Fruit fly (Drosophila melanogaster) whole organism, embryonic: ENCODE results near the gene CG13699.

Source experiments
- Abd-B ChIP-seq: fragments of 200-800 bp; sonication (Bioruptor generic); optimal IDR thresholded peaks from 2 replicates; lab custom pipeline; 2018; ENCODE audit warnings: missing biosample characterization, mild to moderate bottlenecking, missing genetic modification characterization, moderate library complexity
- CG10431 ChIP-seq: fragments of 200-800 bp; sonication (Bioruptor generic); optimal IDR thresholded peaks from 3 replicates; lab custom pipeline; 2018; ENCODE audit warnings: missing biosample characterization, mild to moderate bottlenecking, missing genetic modification characterization
- CG1233 ChIP-seq: fragments of 200-800 bp; sonication (Bioruptor generic); optimal IDR thresholded peaks from 4 replicates; lab custom pipeline; 2018; ENCODE audit warnings: missing biosample characterization, mild to moderate bottlenecking, missing genetic modification characterization
- CG14441 ChIP-seq: fragments of 200-800 bp; sonication (Bioruptor generic); IDR thresholded peaks from 2 replicates; pipeline ENCODE4 v1.3.6; 2022; ENCODE audit warnings: missing biosample characterization, missing genetic modification characterization
- CG14860 ChIP-seq: fragments of 200-800 bp; sonication (Bioruptor generic); IDR thresholded peaks from 3 replicates; pipeline ENCODE4 v1.3.6; 2022; ENCODE audit warnings: missing biosample characterization, missing genetic modification characterization; ENCODE audit not compliant: partially characterized antibody
- CG15514 ChIP-seq: fragments of 200-800 bp; sonication (Bioruptor generic); optimal IDR thresholded peaks from 3 replicates; lab custom pipeline; 2017; ENCODE audit warnings: missing biosample characterization, missing genetic modification characterization, mild to moderate bottlenecking, moderate library complexity, missing genetic modification reagents
- CG1647 ChIP-seq: fragments of 200-800 bp; sonication (Bioruptor generic); optimal IDR thresholded peaks from 3 replicates; lab custom pipeline; 2016; ENCODE audit warnings: missing biosample characterization, missing genetic modification characterization
- CG1792 ChIP-seq: fragments of 200-800 bp; sonication (Bioruptor generic); optimal IDR thresholded peaks from 2 replicates; lab custom pipeline; 2016; ENCODE audit warnings: missing biosample characterization, missing genetic modification characterization
- CG18599 ChIP-seq: fragments of 200-800 bp; sonication (Bioruptor generic); optimal IDR thresholded peaks from 3 replicates; lab custom pipeline; 2017; ENCODE audit warnings: missing biosample characterization, missing genetic modification characterization, mild to moderate bottlenecking, moderate library complexity, missing genetic modification reagents
- CG2202 ChIP-seq: fragments of 200-800 bp; sonication (Bioruptor generic); optimal IDR thresholded peaks from 2 replicates; lab custom pipeline; 2018; ENCODE audit warnings: missing biosample characterization, mild to moderate bottlenecking, missing genetic modification characterization
- CG2678 ChIP-seq: fragments of 200-800 bp; sonication (Bioruptor generic); optimal IDR thresholded peaks from 3 replicates; lab custom pipeline; 2019; ENCODE audit warnings: missing biosample characterization, mild to moderate bottlenecking, missing genetic modification characterization, moderate library complexity
- CG3407 ChIP-seq: fragments of 200-800 bp; sonication (Bioruptor generic); optimal IDR thresholded peaks from 2 replicates; lab custom pipeline; 2018; ENCODE audit warnings: missing biosample characterization, mild to moderate bottlenecking, missing genetic modification characterization
- CG3726 ChIP-seq: fragments of 200-800 bp; sonication (Bioruptor generic); IDR thresholded peaks from 3 replicates; pipeline ENCODE4, ENCODE4 v1.3.6; 2022; ENCODE audit warnings: missing biosample characterization, missing genetic modification characterization
- CG4328 ChIP-seq: fragments of 200-800 bp; sonication (Bioruptor generic); optimal IDR thresholded peaks from 3 replicates; lab custom pipeline; 2017; ENCODE audit warnings: missing biosample characterization, missing genetic modification reagents, missing genetic modification characterization
- CG4854 ChIP-seq: fragments of 200-800 bp; sonication (Bioruptor generic); optimal IDR thresholded peaks from 2 replicates; lab custom pipeline; 2016; ENCODE audit warnings: missing biosample characterization, missing genetic modification characterization, inconsistent platforms
- CG6683 ChIP-seq: fragments of 200-800 bp; sonication (Bioruptor generic); optimal IDR thresholded peaks from 2 replicates; lab custom pipeline; 2017; ENCODE audit warnings: missing biosample characterization, mild to moderate bottlenecking, missing genetic modification characterization, missing genetic modification reagents
- CG7963 ChIP-seq: fragments of 200-800 bp; sonication (Bioruptor generic); IDR thresholded peaks from 3 replicates; pipeline ENCODE4 v1.3.6; 2022; ENCODE audit warnings: missing biosample characterization, missing genetic modification characterization; ENCODE audit not compliant: partially characterized antibody
- Dip2 ChIP-seq: fragments of 200-800 bp; sonication (Bioruptor generic); IDR thresholded peaks from 2 replicates; pipeline ENCODE4 v1.3.6; 2022; ENCODE audit warnings: missing biosample characterization, missing genetic modification characterization
- Dip3 ChIP-seq: fragments of 200-800 bp; sonication (Bioruptor generic); optimal IDR thresholded peaks from 3 replicates; lab custom pipeline; 2016; ENCODE audit warnings: missing biosample characterization, missing genetic modification characterization
- Ets65A ChIP-seq: fragments of 200-800 bp; sonication (Bioruptor generic); peaks from one replicate; lab custom pipeline; 2016; ENCODE audit warnings: missing biosample characterization, missing genetic modification characterization
- Fer1 ChIP-seq: fragments of 200-800 bp; sonication (Bioruptor generic); optimal IDR thresholded peaks from 2 replicates; lab custom pipeline; 2017; ENCODE audit warnings: missing biosample characterization, mild to moderate bottlenecking, missing genetic modification characterization
- Gug ChIP-seq: fragments of 200-800 bp; sonication (Bioruptor generic); IDR thresholded peaks from 4 replicates; pipeline ENCODE4 v1.3.6; 2022; ENCODE audit warnings: missing biosample characterization, missing genetic modification characterization
- HHEX ChIP-seq: fragments of 200-800 bp; sonication (Bioruptor generic); optimal IDR thresholded peaks from 3 replicates; lab custom pipeline; 2017; ENCODE audit warnings: missing biosample characterization, mild to moderate bottlenecking, missing genetic modification characterization, missing genetic modification reagents
- HmgZ ChIP-seq: fragments of 200-800 bp; sonication (Bioruptor generic); optimal IDR thresholded peaks from 2 replicates; lab custom pipeline; 2018; ENCODE audit warnings: missing biosample characterization, mild to moderate bottlenecking, missing genetic modification characterization
- Hmr ChIP-seq: fragments of 200-800 bp; sonication (Bioruptor generic); optimal IDR thresholded peaks from 3 replicates; lab custom pipeline; 2017; ENCODE audit warnings: mild to moderate bottlenecking, missing biosample characterization, missing genetic modification reagents, missing genetic modification characterization
- Lim3 ChIP-seq: fragments of 200-800 bp; sonication (Bioruptor generic); IDR thresholded peaks from 2 replicates; pipeline ENCODE4 v1.3.6; 2022; ENCODE audit warnings: missing biosample characterization, missing genetic modification characterization
- MTF-1 ChIP-seq: fragments of 200-800 bp; sonication (Bioruptor generic); optimal IDR thresholded peaks from 2 replicates; lab custom pipeline; 2018; ENCODE audit warnings: missing biosample characterization, mild to moderate bottlenecking, missing genetic modification characterization, borderline replicate concordance
- Mad ChIP-seq: fragments of 200-800 bp; sonication (Bioruptor generic); optimal IDR thresholded peaks from 2 replicates; lab custom pipeline; 2016; ENCODE audit warnings: missing biosample characterization, missing genetic modification characterization
- NK7.1 ChIP-seq: fragments of 200-800 bp; sonication (Bioruptor generic); optimal IDR thresholded peaks from 3 replicates; lab custom pipeline; 2016; ENCODE audit warnings: missing biosample characterization, missing genetic modification characterization
- PHDP ChIP-seq: fragments of 200-800 bp; sonication (Bioruptor generic); optimal IDR thresholded peaks from 3 replicates; lab custom pipeline; 2018; ENCODE audit warnings: missing biosample characterization, mild to moderate bottlenecking, missing genetic modification characterization, moderate library complexity
- Ssrp ChIP-seq: fragments of 200-800 bp; sonication (Bioruptor generic); optimal IDR thresholded peaks from 2 replicates; lab custom pipeline; 2018; ENCODE audit warnings: missing biosample characterization, mild to moderate bottlenecking, missing genetic modification characterization, moderate library complexity
- amos ChIP-seq: fragments of 200-800 bp; sonication (Bioruptor generic); IDR thresholded peaks from 2 replicates; pipeline ENCODE4 v1.3.6; 2022; ENCODE audit warnings: missing biosample characterization, missing genetic modification characterization; ENCODE audit not compliant: partially characterized antibody
- az2 ChIP-seq: fragments of 200-800 bp; sonication (Bioruptor generic); optimal IDR thresholded peaks from 3 replicates; lab custom pipeline; 2016; ENCODE audit warnings: missing biosample characterization, missing genetic modification characterization
- br ChIP-seq: fragments of >200 bp; optimal IDR thresholded peaks from 2 replicates; lab custom pipeline; 2017
- dysf ChIP-seq: fragments of 200-800 bp; sonication (Bioruptor generic); IDR thresholded peaks from 3 replicates; pipeline ENCODE4 v1.3.6; 2022; ENCODE audit warnings: missing biosample characterization, missing genetic modification characterization
- luna ChIP-seq: fragments of 200-800 bp; sonication (Bioruptor generic); optimal IDR thresholded peaks from 2 replicates; lab custom pipeline; 2016; ENCODE audit warnings: missing biosample characterization, missing genetic modification characterization
- mam ChIP-seq: fragments of 200-800 bp; sonication (Bioruptor generic); optimal IDR thresholded peaks from 3 replicates; lab custom pipeline; 2016; ENCODE audit warnings: missing biosample characterization, missing genetic modification characterization
- org-1 ChIP-seq: fragments of 200-800 bp; sonication (Bioruptor generic); optimal IDR thresholded peaks from 2 replicates; lab custom pipeline; 2017; ENCODE audit warnings: missing biosample characterization, missing genetic modification characterization
- pita ChIP-seq: fragments of 200-800 bp; sonication (Bioruptor generic); optimal IDR thresholded peaks from 2 replicates; lab custom pipeline; 2017; ENCODE audit warnings: missing biosample characterization, mild to moderate bottlenecking, missing genetic modification characterization
- prd ChIP-seq, 3 experiments: fragments of >200 bp in 2 of 3; fragments of 200-800 bp in 1 of 3; sonication (Bioruptor generic) in 1 of 3; optimal IDR thresholded peaks in 2 of 3; IDR thresholded peaks in 1 of 3; 2 replicates in 2 of 3; 3 replicates in 1 of 3; pipeline versions ENCODE4 v1.3.6 to Lab custom; 2017 to 2022; ENCODE audit warnings: missing biosample characterization in 1 of 3, missing genetic modification characterization in 1 of 3
- slbo ChIP-seq: fragments of 200-800 bp; sonication (Bioruptor generic); IDR thresholded peaks from 2 replicates; pipeline ENCODE4 v1.3.6; 2022; ENCODE audit warnings: missing biosample characterization, missing genetic modification characterization
- sqz ChIP-seq: fragments of 200-800 bp; sonication (Bioruptor generic); optimal IDR thresholded peaks from 3 replicates; lab custom pipeline; 2018; ENCODE audit warnings: missing biosample characterization, mild to moderate bottlenecking, missing genetic modification characterization
- ssp ChIP-seq: fragments of 200-800 bp; sonication (Bioruptor generic); IDR thresholded peaks from 2 replicates; pipeline ENCODE4 v1.3.6; 2022; ENCODE audit warnings: missing biosample characterization, missing genetic modification characterization
- tap ChIP-seq: fragments of 200-800 bp; optimal IDR thresholded peaks from 3 replicates; lab custom pipeline; 2019; ENCODE audit warnings: missing biosample characterization, mild to moderate bottlenecking, missing genetic modification characterization, moderate library complexity
- trem ChIP-seq: fragments of 200-800 bp; optimal IDR thresholded peaks from 3 replicates; lab custom pipeline; 2019; ENCODE audit warnings: missing biosample characterization, mild to moderate bottlenecking, missing genetic modification characterization, moderate library complexity
- twi ChIP-seq: fragments of 200-800 bp; optimal IDR thresholded peaks from 2 replicates; lab custom pipeline; 2019; ENCODE audit warnings: missing biosample characterization, mild to moderate bottlenecking, missing genetic modification characterization, moderate library complexity
- usp ChIP-seq: fragments of >200 bp; optimal IDR thresholded peaks from 2 replicates; lab custom pipeline; 2017; ENCODE audit warnings: missing biosample characterization, missing genetic modification characterization
- wek ChIP-seq: fragments of 200-800 bp; sonication (Bioruptor generic); optimal IDR thresholded peaks from 3 replicates; lab custom pipeline; 2018; ENCODE audit warnings: missing biosample characterization, mild to moderate bottlenecking, missing genetic modification characterization, moderate library complexity

The CG13699 gene

DNA sequence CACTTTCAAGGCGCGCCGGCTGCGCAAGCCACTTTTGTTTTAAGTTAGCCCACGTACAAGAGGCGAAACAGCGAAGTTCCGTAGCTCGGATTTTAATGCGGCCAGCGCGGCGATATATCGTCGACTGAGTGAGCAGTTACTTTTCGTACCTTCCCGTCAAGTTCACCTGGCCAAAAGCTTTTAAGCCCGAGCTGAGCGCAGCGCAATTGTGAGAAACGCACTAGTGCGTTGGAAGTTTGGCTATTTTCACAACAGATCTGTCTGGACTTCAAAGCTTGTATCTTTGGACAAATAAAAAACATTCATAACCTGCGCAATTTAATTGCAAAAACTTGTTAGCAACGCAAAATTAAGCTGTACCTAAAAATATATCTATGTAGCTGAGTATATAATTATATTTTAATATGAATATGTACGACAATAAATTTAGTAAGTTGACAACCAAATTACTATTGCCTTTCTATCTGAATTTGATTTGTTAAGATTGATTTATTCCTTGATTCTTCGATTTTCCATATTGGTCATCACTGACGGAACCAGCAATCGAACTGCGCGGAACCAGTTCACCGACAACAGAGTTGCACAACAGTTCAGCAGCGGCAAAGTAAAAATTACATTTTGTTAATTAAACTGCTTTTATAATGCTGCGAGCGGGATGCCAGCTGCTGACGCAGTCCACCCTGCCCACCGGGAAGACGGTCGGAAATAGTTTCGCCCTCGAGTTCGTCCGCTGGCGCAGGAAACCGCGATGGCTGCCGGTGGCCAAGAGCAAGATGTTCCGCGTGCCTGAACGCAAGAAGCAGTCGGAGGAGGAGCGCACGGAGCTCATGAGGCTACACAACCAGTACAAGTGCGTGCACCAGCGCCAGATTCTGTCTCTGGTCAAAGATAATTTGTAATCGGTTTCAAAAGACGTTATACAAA, 56.0 kb downstream of the CG13699 start, which contains the start of the genes CG13698 and mRpS26 (continued):
- no peak for TF ChIP-seq CG7963 (GFP tag; lab: Robert Waterston, UW)
- no peak; the same call in 1 of the 2 replicates for TF ChIP-seq amos
- no peak for TF ChIP-seq pita (GFP tag; lab: Kevin White, UChicago)
- peak; percentile 40 for TF ChIP-seq CG6683 (GFP tag; lab: Kevin White, UChicago)
- peak; percentile 82 for TF ChIP-seq CG18599 (GFP tag; lab: Kevin White, UChicago)
- TF ChIP-seq Ets65A (GFP tag; lab: Kevin White, UChicago) = peak; percentile 91
- no peak for TF ChIP-seq Lim3 (GFP tag; lab: Robert Waterston, UW)
- TF ChIP-seq CG14441 (GFP tag; lab: Robert Waterston, UW) = peak; percentile 37
- peak; percentile 82 for TF ChIP-seq CG2678 (tag; lab: Kevin White, UChicago)
- TF ChIP-seq luna (GFP tag; lab: Kevin White, UChicago) = no peak
- TF ChIP-seq Ssrp (tag; lab: Kevin White, UChicago) = peak; percentile 72
- TF ChIP-seq HHEX (GFP tag; lab: Kevin White, UChicago) = peak; percentile 56
- no peak for TF ChIP-seq CG4854 (GFP tag; lab: Kevin White, UChicago)
- peak; percentile 39 for TF ChIP-seq CG10431 (GFP tag; lab: Kevin White, UChicago)
- TF ChIP-seq wek (GFP tag; lab: Kevin White, UChicago) = no peak
- no peak; the same call in 2 of the 3 replicates for TF ChIP-seq CG3726
- no peak for TF ChIP-seq CG1792
- TF ChIP-seq trem (tag; lab: Kevin White, UChicago) = peak; percentile 38
- no peak for TF ChIP-seq CG2202 (tag; lab: Kevin White, UChicago)
- no peak for TF ChIP-seq usp (GFP tag; lab: Kevin White, UChicago)
- TF ChIP-seq Fer1 (GFP tag; lab: Kevin White, UChicago) = peak; percentile 71
- TF ChIP-seq br = no peak
- no peak for TF ChIP-seq CG1647
- peak; percentile 68; the same call in 1 of the 3 replicates for TF ChIP-seq dysf
- peak; percentile 62 for TF ChIP-seq mam (GFP tag; lab: Kevin White, UChicago)
- TF ChIP-seq CG1233 (GFP tag; lab: Kevin White, UChicago) = peak; percentile 58
- peak; percentile 68 for TF ChIP-seq Abd-B (GFP tag; lab: Kevin White, UChicago)
- TF ChIP-seq prd (optimal IDR thresholded peaks at IDR 0.05; lab: Kevin White, UChicago) = no peak
- TF ChIP-seq prd (GFP tag; IDR thresholded peaks at IDR 0.05; lab: Robert Waterston, UW) = peak; percentile 75
- TF ChIP-seq CG3407 (GFP tag; lab: Kevin White, UChicago) = peak; percentile 50
- TF ChIP-seq PHDP = peak; percentile 66
- peak; percentile 56 for TF ChIP-seq twi (tag; lab: Kevin White, UChicago)
- TF ChIP-seq Gug (GFP tag; lab: Robert Waterston, UW) = no peak; the same call in 3 of the 4 replicates
- peak; percentile 51 for TF ChIP-seq ssp (GFP tag; lab: Robert Waterston, UW)
- peak; percentile 55 for TF ChIP-seq Dip3 (GFP tag; lab: Kevin White, UChicago)
- no peak for TF ChIP-seq NK7.1
- TF ChIP-seq CG14860 (GFP tag; lab: Robert Waterston, UW) = no peak
- peak; percentile 80 for TF ChIP-seq Hmr
- no peak for TF ChIP-seq MTF-1 (GFP tag; lab: Kevin White, UChicago)
- TF ChIP-seq Dip2 (GFP tag; lab: Robert Waterston, UW) = no peak
- peak; percentile 99 for TF ChIP-seq CG15514
- TF ChIP-seq org-1 (GFP tag; lab: Kevin White, UChicago) = peak; percentile 34
- TF ChIP-seq slbo (GFP tag; lab: Robert Waterston, UW) = peak; percentile 71
- peak; percentile 61 for TF ChIP-seq tap
- peak; percentile 60 for TF ChIP-seq HmgZ (tag; lab: Kevin White, UChicago)
- no peak for TF ChIP-seq sqz (GFP tag; lab: Kevin White, UChicago)
- peak; percentile 69 for TF ChIP-seq az2 (GFP tag; lab: Kevin White, UChicago)
- peak; percentile 70 for TF ChIP-seq CG4328 (GFP tag; lab: Kevin White, UChicago)
- TF ChIP-seq Mad (GFP tag; lab: Kevin White, UChicago) = peak; percentile 52
